Fruit fly (Drosophila melanogaster) whole organism, wandering third instar larva: ENCODE data around the gene CG4596.

Experiments
- Abd-B ChIP-seq: fragments of >200 bp; optimal IDR thresholded peaks from 2 replicates; lab custom pipeline; 2017; ENCODE audit warnings: missing biosample characterization, missing genetic modification characterization
- CG9705 ChIP-seq: fragments of 200-800 bp; sonication (Bioruptor generic); optimal IDR thresholded peaks from 2 replicates; lab custom pipeline; 2018; ENCODE audit warnings: missing biosample characterization, mild to moderate bottlenecking, missing genetic modification characterization
- CrebA ChIP-seq: fragments of 200-800 bp; sonication (Bioruptor generic); optimal IDR thresholded peaks from 2 replicates; lab custom pipeline; 2016; ENCODE audit warnings: missing biosample characterization, mild to moderate bottlenecking, missing genetic modification characterization, borderline replicate concordance
- Dfd ChIP-seq: fragments of >200 bp; optimal IDR thresholded peaks from 2 replicates; lab custom pipeline; 2017; ENCODE audit warnings: missing biosample characterization, missing genetic modification characterization
- Dif ChIP-seq: fragments of 200-275, 200-300 bp; sonication (Bioruptor generic); optimal IDR thresholded peaks from 2 replicates; lab custom pipeline; 2018; ENCODE audit warnings: missing biosample characterization, missing genetic modification characterization; ENCODE audit not compliant: partially characterized antibody
- GATAd ChIP-seq: sonication (Bioruptor generic); optimal IDR thresholded peaks from 2 replicates; lab custom pipeline; 2016; ENCODE audit warnings: missing biosample characterization, missing genetic modification characterization
- HLH106 ChIP-seq: fragments of 200-800 bp; optimal IDR thresholded peaks from 3 replicates; lab custom pipeline; 2019; ENCODE audit warnings: missing biosample characterization, mild to moderate bottlenecking, missing genetic modification characterization, moderate library complexity
- Hnf4 ChIP-seq: fragments of 200-800 bp; sonication (Bioruptor generic); optimal IDR thresholded peaks from 2 replicates; lab custom pipeline; 2016; ENCODE audit warnings: missing biosample characterization, mild to moderate bottlenecking, missing genetic modification characterization
- Hr78 ChIP-seq: fragments of >200 bp; optimal IDR thresholded peaks from 2 replicates; lab custom pipeline; 2017; ENCODE audit warnings: missing biosample characterization, missing genetic modification characterization
- Hr83 ChIP-seq: fragments of 200-300 bp; sonication (Bioruptor generic); optimal IDR thresholded peaks from 2 replicates; lab custom pipeline; 2016; ENCODE audit warnings: missing biosample characterization, mild to moderate bottlenecking, missing genetic modification characterization, moderate library complexity; ENCODE audit not compliant: poor library complexity, severe bottlenecking
- Jra ChIP-seq: sonication (Bioruptor generic); optimal IDR thresholded peaks from 2 replicates; lab custom pipeline; 2016; ENCODE audit warnings: missing biosample characterization, missing genetic modification characterization
- Mio ChIP-seq: sonication (Bioruptor generic); optimal IDR thresholded peaks from 2 replicates; lab custom pipeline; 2016; ENCODE audit warnings: missing biosample characterization, missing genetic modification characterization
- Myc ChIP-seq: fragments of >200 bp; optimal IDR thresholded peaks from 2 replicates; lab custom pipeline; 2017
- N ChIP-seq: fragments of >200 bp; optimal IDR thresholded peaks from 2 replicates; lab custom pipeline; 2018; ENCODE audit warnings: missing biosample characterization, missing external identifiers, missing genetic modification characterization
- OdsH ChIP-seq: fragments of 200-800 bp; sonication (Bioruptor generic); optimal IDR thresholded peaks from 2 replicates; lab custom pipeline; 2016; ENCODE audit warnings: missing biosample characterization, mild to moderate bottlenecking, missing genetic modification characterization
- Rel ChIP-seq, 2 experiments: fragments of 200-800 bp; sonication (Bioruptor generic) in 1 of 2; optimal IDR thresholded peaks; 2 replicates in 1 of 2; 3 replicates in 1 of 2; lab custom pipeline; 2016 to 2019; ENCODE audit warnings: mild to moderate bottlenecking in 2 of 2, missing biosample characterization in 2 of 2, missing genetic modification characterization in 2 of 2, moderate library complexity in 1 of 2
- Sp1 ChIP-seq: fragments of 200-800 bp; sonication (Bioruptor generic); optimal IDR thresholded peaks from 3 replicates; lab custom pipeline; 2019; ENCODE audit warnings: missing biosample characterization, mild to moderate bottlenecking, missing genetic modification characterization, moderate library complexity
- Vsx2 ChIP-seq: fragments of 200-300, 225-300 bp; sonication (Bioruptor generic); optimal IDR thresholded peaks from 2 replicates; lab custom pipeline; 2018; ENCODE audit warnings: missing biosample characterization, missing genetic modification characterization; ENCODE audit not compliant: partially characterized antibody
- br ChIP-seq: fragments of 200-800 bp; sonication (Bioruptor generic); optimal IDR thresholded peaks from 2 replicates; lab custom pipeline; 2016; ENCODE audit warnings: missing biosample characterization, missing genetic modification characterization
- brk ChIP-seq: fragments of 200-800 bp; sonication (Bioruptor generic); optimal IDR thresholded peaks from 2 replicates; lab custom pipeline; 2016; ENCODE audit warnings: missing biosample characterization, mild to moderate bottlenecking, missing genetic modification characterization
- dl ChIP-seq, 2 experiments: fragments of 175-275, 200-275 bp in 1 of 2; fragments of 200-275 bp in 1 of 2; sonication (Bioruptor generic); optimal IDR thresholded peaks; lab custom pipeline; 2018; ENCODE audit warnings: mild to moderate bottlenecking in 2 of 2, missing biosample characterization in 2 of 2, missing genetic modification characterization in 2 of 2, moderate library complexity in 2 of 2; ENCODE audit not compliant: partially characterized antibody in 2 of 2, insufficient read depth in 1 of 2
- dmrt93B ChIP-seq: fragments of 200-800 bp; sonication (Bioruptor generic); optimal IDR thresholded peaks from 2 replicates; lab custom pipeline; 2018; ENCODE audit warnings: missing biosample characterization, mild to moderate bottlenecking, missing genetic modification characterization
- dsf ChIP-seq: sonication (Bioruptor generic); optimal IDR thresholded peaks from 2 replicates; lab custom pipeline; 2016; ENCODE audit warnings: missing biosample characterization, missing genetic modification characterization, borderline replicate concordance
- ey ChIP-seq: fragments of 200-800 bp; sonication (Bioruptor generic); optimal IDR thresholded peaks from 2 replicates; lab custom pipeline; 2016; ENCODE audit warnings: missing biosample characterization, missing genetic modification characterization
- foxo ChIP-seq, 2 experiments: fragments of 200-800 bp; sonication (Bioruptor generic); optimal IDR thresholded peaks; 2 replicates in 1 of 2; 3 replicates in 1 of 2; lab custom pipeline; 2016 to 2017; ENCODE audit warnings: missing biosample characterization in 2 of 2, missing genetic modification characterization in 2 of 2
- fru ChIP-seq: fragments of 200-800 bp; sonication (Bioruptor generic); optimal IDR thresholded peaks from 3 replicates; lab custom pipeline; 2016; ENCODE audit warnings: missing biosample characterization, mild to moderate bottlenecking, missing genetic modification characterization
- h ChIP-seq: fragments of 200-800 bp; sonication (Bioruptor generic); optimal IDR thresholded peaks from 3 replicates; lab custom pipeline; 2016; ENCODE audit warnings: missing biosample characterization, mild to moderate bottlenecking, missing genetic modification characterization
- jim ChIP-seq: fragments of 175-275, 200-325 bp; sonication (Bioruptor generic); optimal IDR thresholded peaks from 2 replicates; lab custom pipeline; 2016; ENCODE audit warnings: missing biosample characterization, mild to moderate bottlenecking, missing genetic modification characterization
- lola ChIP-seq: fragments of >200 bp; optimal IDR thresholded peaks from 2 replicates; lab custom pipeline; 2017; ENCODE audit warnings: missing biosample characterization, missing genetic modification characterization
- pan ChIP-seq: fragments of >200 bp; optimal IDR thresholded peaks from 2 replicates; lab custom pipeline; 2017
- psq ChIP-seq: fragments of 200-800 bp; sonication (Bioruptor generic); optimal IDR thresholded peaks from 3 replicates; lab custom pipeline; 2017; ENCODE audit warnings: missing biosample characterization, mild to moderate bottlenecking, missing genetic modification characterization, moderate library complexity
- rgr ChIP-seq: fragments of 200-800 bp; sonication (Bioruptor generic); optimal IDR thresholded peaks from 3 replicates; lab custom pipeline; 2016; ENCODE audit warnings: missing biosample characterization, mild to moderate bottlenecking, missing genetic modification characterization
- sage ChIP-seq: fragments of 200-800 bp; sonication (Bioruptor generic); optimal IDR thresholded peaks from 2 replicates; lab custom pipeline; 2016; ENCODE audit warnings: missing biosample characterization, mild to moderate bottlenecking, missing genetic modification characterization
- sv ChIP-seq: fragments of 200-800 bp; sonication (Bioruptor generic); optimal IDR thresholded peaks from 3 replicates; lab custom pipeline; 2016; ENCODE audit warnings: missing biosample characterization, missing genetic modification characterization
- tai ChIP-seq: sonication (Bioruptor generic); optimal IDR thresholded peaks from 2 replicates; lab custom pipeline; 2016; ENCODE audit warnings: missing biosample characterization, missing genetic modification characterization
- usp ChIP-seq: fragments of >200 bp; optimal IDR thresholded peaks from 2 replicates; lab custom pipeline; 2017; ENCODE audit warnings: missing biosample characterization, missing genetic modification characterization
- woc ChIP-seq: sonication (Bioruptor generic); optimal IDR thresholded peaks from 2 replicates; lab custom pipeline; 2016; ENCODE audit warnings: missing biosample characterization, mild to moderate bottlenecking, missing genetic modification characterization

The CG4596 gene

DNA sequence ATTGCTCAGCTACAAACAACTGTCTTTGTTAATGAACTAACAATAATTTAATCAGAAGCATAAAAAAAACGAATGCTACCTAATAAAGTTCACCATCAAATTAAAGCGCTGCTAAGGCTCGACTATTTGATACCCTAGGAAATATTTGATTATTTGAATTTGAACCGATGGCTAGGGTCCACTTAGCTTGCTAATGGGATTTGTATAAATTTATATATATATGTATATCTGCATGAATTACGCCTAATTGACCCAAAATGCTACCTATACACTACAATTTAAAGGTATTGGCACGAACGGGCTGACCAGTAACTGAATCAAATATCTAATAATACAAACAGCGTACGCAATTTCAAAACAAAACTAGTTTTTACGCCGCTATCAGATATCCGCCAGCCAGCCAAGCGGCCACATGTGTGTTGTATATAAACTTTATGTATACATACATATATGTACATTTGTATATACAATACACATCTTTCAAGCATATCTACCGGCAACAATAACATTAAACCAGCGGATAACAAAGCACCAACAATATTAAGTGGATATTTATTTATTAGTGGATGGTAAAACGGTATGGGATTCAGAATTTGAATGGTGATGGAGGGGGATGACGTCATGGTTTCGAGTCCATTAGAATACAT is 11.3 kb downstream of the CG4596 start:
- TF ChIP-seq sv (GFP tag; lab: Kevin White, UChicago) = peak; percentile 0
- TF ChIP-seq foxo (GFP tag; optimal IDR thresholded peaks at IDR 0.05; lab: Kevin White, UChicago) = peak in 1 of 2 experiments; percentile 20
- TF ChIP-seq Myc (lab: Kevin White, UChicago) = no peak
- TF ChIP-seq h (GFP tag; lab: Kevin White, UChicago) = peak; percentile 18
- TF ChIP-seq, all 38 proteins: peak for 3

- TF ChIP-seq Rel (GFP tag; optimal IDR thresholded peaks at IDR 0.05; lab: Kevin White, UChicago) = no peak
- peak; percentile 97 for TF ChIP-seq Rel (tag; optimal IDR thresholded peaks at IDR 0.05; lab: Kevin White, UChicago)
- TF ChIP-seq Dif (GFP tag; lab: Kevin White, UChicago) = no peak
- TF ChIP-seq CG9705 (GFP tag; lab: Kevin White, UChicago) = no peak
- no peak for TF ChIP-seq br
- TF ChIP-seq lola = no peak
- TF ChIP-seq dmrt93B (GFP tag; lab: Kevin White, UChicago) = no peak
- TF ChIP-seq HLH106 (tag; lab: Kevin White, UChicago) = no peak
- TF ChIP-seq sage (GFP tag; lab: Kevin White, UChicago) = no peak
Observed at dm6 chr3R:10884678-10885421, 12.0 kb downstream of the CG4596 start, which contains the start of gene CG14696. Gene CG14696 (minus strand): TSS chr3R:10885001.

DNA sequence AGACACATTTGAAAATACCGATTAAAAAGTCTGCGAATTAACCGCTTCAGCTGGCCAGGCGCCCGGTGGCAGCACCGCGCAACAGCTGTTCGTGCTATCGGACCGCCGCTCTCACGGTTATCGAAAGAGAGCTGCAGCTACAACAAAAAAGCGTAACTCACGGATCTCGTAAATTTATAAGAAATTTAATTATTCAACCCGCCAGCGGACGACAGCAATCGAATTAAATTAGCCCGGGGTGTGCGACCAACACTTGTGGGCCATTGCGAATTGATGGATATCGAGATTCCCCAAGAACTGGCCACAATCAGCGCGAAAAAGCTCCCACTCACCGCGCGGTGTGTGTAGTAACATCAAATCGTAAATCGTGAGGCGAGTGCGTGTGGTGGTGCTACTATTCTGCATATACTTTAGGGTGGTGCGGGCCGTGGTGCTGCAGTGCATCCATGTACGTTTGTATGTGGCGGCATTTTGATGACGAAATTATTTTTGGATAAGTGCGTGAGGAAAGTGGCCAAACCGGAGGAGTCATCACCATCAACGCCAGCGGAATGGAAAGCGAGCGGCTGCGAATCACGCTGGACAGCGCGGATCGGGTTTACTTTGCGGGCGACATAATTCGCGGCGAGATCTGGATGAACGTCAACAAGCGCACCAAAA is 12.7 kb downstream of the CG4596 start, which contains the start of gene Leash:
TSS of gene Leash (plus strand) at position 119 of the 660 bp plus-strand sequence.
- TF ChIP-seq Sp1 (GFP tag; lab: Kevin White, UChicago) = peak; percentile 10
- no peak for TF ChIP-seq lola
- no peak for TF ChIP-seq rgr (GFP tag; lab: Kevin White, UChicago)
- peak; percentile 13 for TF ChIP-seq OdsH

DNA sequence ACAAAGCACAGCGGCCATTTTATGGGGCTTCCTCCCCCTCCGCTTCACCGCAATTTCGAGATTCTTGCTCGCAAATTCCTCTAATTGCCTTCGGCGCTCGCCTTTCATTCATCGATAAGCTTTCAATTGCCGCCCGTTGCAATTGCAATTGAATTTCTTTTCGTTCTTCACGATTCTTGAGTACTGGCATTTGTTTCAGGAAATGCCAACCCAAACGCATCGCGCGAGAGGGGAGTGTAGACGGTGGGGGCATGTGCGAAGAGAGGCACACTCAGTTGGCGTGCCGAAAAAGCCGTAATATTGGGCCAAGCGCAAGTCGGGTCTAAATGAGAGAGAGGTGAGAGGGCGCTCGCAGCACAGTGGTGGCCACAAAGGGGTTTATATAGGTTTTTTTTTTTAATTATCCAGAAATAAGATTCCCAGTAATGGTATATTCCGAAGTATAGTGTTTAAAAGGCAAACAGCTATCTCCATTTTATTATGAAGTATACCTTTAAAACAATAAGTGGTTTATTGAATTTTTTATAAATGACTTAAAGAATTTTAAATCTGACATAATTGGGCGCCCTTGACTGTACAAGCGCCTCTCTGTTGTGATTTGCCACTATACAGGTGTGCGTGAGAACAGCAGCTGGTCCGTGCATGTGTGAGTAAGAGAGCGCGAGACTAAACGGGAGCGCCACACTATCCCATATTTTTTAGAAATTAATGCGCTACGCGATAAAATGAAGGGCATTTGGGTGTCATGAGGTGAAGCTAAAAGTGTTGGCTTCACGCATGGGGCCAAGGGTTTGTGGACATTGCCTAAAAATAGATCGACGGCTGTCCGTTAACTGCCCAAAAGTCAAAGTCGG is 13.9 kb downstream of the CG4596 start:
- TF ChIP-seq Hr83 (GFP tag; lab: Kevin White, UChicago) = peak; percentile 3
- TF ChIP-seq foxo (GFP tag; optimal IDR thresholded peaks at IDR 0.05; lab: Kevin White, UChicago) = peak; percentile 47 to 97
- TF ChIP-seq brk (GFP tag; lab: Kevin White, UChicago) = peak; percentile 90
- no peak for TF ChIP-seq CrebA (GFP tag; lab: Kevin White, UChicago)
- TF ChIP-seq lola = no peak
- TF ChIP-seq HLH106 (tag; lab: Kevin White, UChicago) = peak; percentile 84
- no peak for TF ChIP-seq Hr78
- TF ChIP-seq Hnf4 (GFP tag; lab: Kevin White, UChicago) = peak; percentile 88
- no peak for TF ChIP-seq jim
- TF ChIP-seq rgr (GFP tag; lab: Kevin White, UChicago) = peak; percentile 94
- TF ChIP-seq fru (GFP tag; lab: Kevin White, UChicago) = peak; percentile 96
- TF ChIP-seq dmrt93B (GFP tag; lab: Kevin White, UChicago) = peak; percentile 79
- no peak for TF ChIP-seq GATAd (GFP tag; lab: Kevin White, UChicago)
- TF ChIP-seq tai (GFP tag; lab: Kevin White, UChicago) = no peak
- TF ChIP-seq CG9705 (GFP tag; lab: Kevin White, UChicago) = peak; percentile 71
- TF ChIP-seq Dfd (GFP tag; lab: Kevin White, UChicago) = no peak
- TF ChIP-seq Jra (GFP tag; lab: Kevin White, UChicago) = peak; percentile 84
- peak; percentile 97 for TF ChIP-seq woc (GFP tag; lab: Kevin White, UChicago)
- peak; percentile 93 for TF ChIP-seq psq
- TF ChIP-seq dl (GFP tag; optimal IDR thresholded peaks at IDR 0.05; lab: Kevin White, UChicago; ENCODE audit: insufficient read depth in 1 of 2, partially characterized antibody in 2 of 2) = peak; percentile 11 to 66
- no peak for TF ChIP-seq usp (GFP tag; lab: Kevin White, UChicago)
- peak; percentile 95 for TF ChIP-seq ey (GFP tag; lab: Kevin White, UChicago)
- no peak for TF ChIP-seq Abd-B (GFP tag; lab: Kevin White, UChicago)
- TF ChIP-seq sv (GFP tag; lab: Kevin White, UChicago) = peak; percentile 83
- no peak for TF ChIP-seq pan (lab: Kevin White, UChicago)
- no peak for TF ChIP-seq N (GFP tag; lab: Kevin White, UChicago)
- peak; percentile 49 for TF ChIP-seq Mio
- TF ChIP-seq Vsx2 (GFP tag; lab: Kevin White, UChicago) = peak; percentile 51
- no peak for TF ChIP-seq Rel (GFP tag; optimal IDR thresholded peaks at IDR 0.05; lab: Kevin White, UChicago)
- peak; percentile 23 for TF ChIP-seq Rel (tag; optimal IDR thresholded peaks at IDR 0.05; lab: Kevin White, UChicago)
- TF ChIP-seq sage (GFP tag; lab: Kevin White, UChicago) = peak; percentile 78
- TF ChIP-seq dsf (GFP tag; lab: Kevin White, UChicago) = peak; percentile 59
